Fruit fly (Drosophila melanogaster): ENCODE results near the gene CG17147.

The CG17147 gene

DNA sequence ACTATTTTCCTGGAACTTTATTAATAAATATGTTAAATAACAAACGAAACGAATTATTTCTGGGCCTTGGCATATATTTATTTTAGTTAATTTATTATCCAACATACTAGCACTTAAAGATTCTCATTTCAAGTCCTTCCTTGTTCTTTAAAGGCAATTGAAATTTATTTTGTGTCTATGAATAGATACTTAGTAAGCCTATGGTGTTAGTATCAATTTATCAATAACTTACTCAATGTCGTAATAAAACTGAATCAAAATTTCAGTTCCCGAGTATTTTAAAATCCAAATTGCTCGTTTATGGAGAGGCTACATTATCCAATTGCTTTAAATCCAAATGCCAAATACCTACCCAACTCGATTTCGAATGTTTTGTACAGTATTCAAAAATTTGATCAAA, 41.8 kb downstream of the CG17147 start, which contains the start of gene CG32228:
CG32228 (plus strand) TSS at position 301 of the 400 bp plus-strand sequence.
- no peak for TF ChIP-seq CG12768 (GFP tag; optimal IDR thresholded peaks at IDR 0.05)
- TF ChIP-seq cnc (optimal IDR thresholded peaks at IDR 0.05) = no peak
- TF ChIP-seq cic (GFP tag; optimal IDR thresholded peaks at IDR 0.05) = no peak
- TF ChIP-seq bab1 (GFP tag; optimal IDR thresholded peaks at IDR 0.05) = no peak
- TF ChIP-seq CG11617 (GFP tag; optimal IDR thresholded peaks at IDR 0.05) = no peak

All from whole organism, adult.